Worm (Caenorhabditis elegans): ENCODE measurements around the gene H12C20.7.

The H12C20.7 gene

ce11 chrV:11536667-11537066 lies 36.1 kb downstream of the H12C20.7 start:
- TF ChIP-seq xbp-1 (tag; optimal IDR thresholded peaks at IDR 0.05) (no peak), ceh-8 (GFP tag; optimal IDR thresholded peaks at IDR 0.05) (no peak), nhr-28 (tag; optimal IDR thresholded peaks at IDR 0.05) (no peak), unc-86 (tag; optimal IDR thresholded peaks at IDR 0.05) (no peak), nhr-20 (tag; optimal IDR thresholded peaks at IDR 0.05) (no peak), mep-1 (tag; optimal IDR thresholded peaks at IDR 0.05) (no peak), lin-14 (GFP tag; optimal IDR thresholded peaks at IDR 0.05) (peak; percentile 62), nhr-85 (tag) (peak; percentile 46), aha-1 (tag; optimal IDR thresholded peaks at IDR 0.05) (no peak), fkh-8 (tag; optimal IDR thresholded peaks at IDR 0.05) (no peak), ceh-82 (tag; optimal IDR thresholded peaks at IDR 0.05) (no peak), nhr-19 (GFP tag; conservative IDR thresholded peaks at IDR 0.05) (no peak), hpl-2 (GFP tag; optimal IDR thresholded peaks at IDR 0.05) (no peak), sptf-1 (tag; optimal IDR thresholded peaks at IDR 0.05) (no peak), ceh-88 (GFP tag; IDR thresholded peaks at IDR 0.05) (no peak), hlh-4 (tag; optimal IDR thresholded peaks at IDR 0.05) (no peak), lsy-2 (tag; optimal IDR thresholded peaks at IDR 0.05) (no peak), nhr-84 (tag; optimal IDR thresholded peaks at IDR 0.05) (no peak), unc-30 (tag; optimal IDR thresholded peaks at IDR 0.05) (no peak), fkh-4 (tag; optimal IDR thresholded peaks at IDR 0.05; ENCODE audit: borderline replicate concordance) (no peak), vab-15 (tag; optimal IDR thresholded peaks at IDR 0.05) (no peak), lin-35 (GFP tag; optimal IDR thresholded peaks at IDR 0.05) (no peak), ztf-11 (tag; optimal IDR thresholded peaks at IDR 0.05) (no peak), zag-1 (tag; optimal IDR thresholded peaks at IDR 0.05) (no peak), ceh-63 (GFP tag; optimal IDR thresholded peaks at IDR 0.05) (no peak), efl-1 (optimal IDR thresholded peaks at IDR 0.05) (no peak), efl-1 (GFP tag; optimal IDR thresholded peaks at IDR 0.05 in 1 of 2) (peak in 1 of 2 experiments; percentile 83)

ce11 chrV:11535504-11536062 lies 37.2 kb downstream of the H12C20.7 start:
- TF ChIP-seq blmp-1 (tag; optimal IDR thresholded peaks at IDR 0.05) (peak; percentile 51), lin-14 (GFP tag; optimal IDR thresholded peaks at IDR 0.05) (peak; percentile 61), egl-13 (tag; optimal IDR thresholded peaks at IDR 0.05) (no peak), nhr-20 (tag; optimal IDR thresholded peaks at IDR 0.05) (peak; percentile 1), Y116A8C.19 (tag; optimal IDR thresholded peaks at IDR 0.05; ENCODE audit: borderline replicate concordance) (no peak), C16A3.4 (tag; optimal IDR thresholded peaks at IDR 0.05) (no peak), lin-39 (tag; optimal IDR thresholded peaks at IDR 0.05) (no peak), ceh-82 (tag; optimal IDR thresholded peaks at IDR 0.05) (no peak), nhr-71 (tag; optimal IDR thresholded peaks at IDR 0.05) (peak; percentile 55), tlp-1 (tag; optimal IDR thresholded peaks at IDR 0.05) (no peak), ces-1 (GFP tag; optimal IDR thresholded peaks at IDR 0.05) (no peak), lin-35 (GFP tag; optimal IDR thresholded peaks at IDR 0.05) (peak in 1 of 2 experiments; percentile 38), fkh-8 (tag; optimal IDR thresholded peaks at IDR 0.05) (no peak), nhr-47 (tag; optimal IDR thresholded peaks at IDR 0.05) (peak; percentile 0), hlh-17 (GFP tag; optimal IDR thresholded peaks at IDR 0.05; ENCODE audit: borderline replicate concordance) (no peak), zip-4 (GFP tag; optimal IDR thresholded peaks at IDR 0.05) (no peak), elt-2 (tag; optimal IDR thresholded peaks at IDR 0.05) (peak; percentile 66), nhr-19 (GFP tag; conservative IDR thresholded peaks at IDR 0.05) (peak; percentile 17; the same call in 1 of the 2 replicates), ceh-90 (tag; optimal IDR thresholded peaks at IDR 0.05) (no peak), rnt-1 (tag; optimal IDR thresholded peaks at IDR 0.05) (peak; percentile 67), lsy-2 (tag; optimal IDR thresholded peaks at IDR 0.05) (peak in 1 of 2 experiments; percentile 37), mep-1 (tag; optimal IDR thresholded peaks at IDR 0.05) (peak; percentile 10), nhr-85 (tag) (peak; percentile 34), pax-3 (tag; optimal IDR thresholded peaks at IDR 0.05) (no peak), efl-1 (optimal IDR thresholded peaks at IDR 0.05) (no peak), efl-1 (GFP tag; optimal IDR thresholded peaks at IDR 0.05 in 1 of 2) (peak in 1 of 2 experiments; percentile 90), unc-62 (GFP tag; optimal IDR thresholded peaks at IDR 0.05) (no peak), snu-23 (GFP tag; optimal IDR thresholded peaks at IDR 0.05) (peak; percentile 11), efl-3 (GFP tag; optimal IDR thresholded peaks at IDR 0.05) (no peak)

Data from whole organism, L1 larva.